Fruit fly (Drosophila melanogaster) whole organism, embryonic: Measurements from ENCODE around the gene CG32686.
A peak's percentile ranks its signal among the peaks of the same experiment; 100 is the strongest.

Source experiments
- Adf1 ChIP-seq: fragments of 200-800 bp; sonication (Bioruptor generic); IDR thresholded peaks from 2 replicates; pipeline ENCODE4 v1.3.6; 2022; ENCODE audit warnings: missing biosample characterization, missing genetic modification characterization
- Atf-2 ChIP-seq: fragments of 200-800 bp; sonication (Bioruptor generic); optimal IDR thresholded peaks from 2 replicates; lab custom pipeline; 2016; ENCODE audit warnings: missing biosample characterization, missing genetic modification characterization
- Atf6 ChIP-seq: fragments of 200-800 bp; sonication (Bioruptor generic); IDR thresholded peaks from 2 replicates; pipeline ENCODE4 v1.3.6; 2022; ENCODE audit warnings: missing biosample characterization, missing genetic modification characterization
- B-H1 ChIP-seq: fragments of 200-800 bp; sonication (Bioruptor generic); IDR thresholded peaks from 3 replicates; pipeline ENCODE4 v1.3.6; 2022; ENCODE audit warnings: missing biosample characterization, missing genetic modification characterization
- Blimp-1 ChIP-seq: fragments of 200-800 bp; sonication (Bioruptor generic); optimal IDR thresholded peaks from 3 replicates; lab custom pipeline; 2018; ENCODE audit warnings: missing biosample characterization, missing genetic modification characterization, mild to moderate bottlenecking, moderate library complexity, missing genetic modification reagents
- CG10366 ChIP-seq: fragments of 200-800 bp; sonication (Bioruptor generic); IDR thresholded peaks from 2 replicates; pipeline ENCODE4 v1.3.6; 2022; ENCODE audit warnings: missing biosample characterization, missing genetic modification characterization
- CG11093 ChIP-seq: fragments of 200-800 bp; sonication (Bioruptor generic); IDR thresholded peaks from 3 replicates; pipeline ENCODE4 v1.3.6; 2022; ENCODE audit warnings: missing biosample characterization, missing genetic modification characterization
- CG1233 ChIP-seq: fragments of 200-800 bp; sonication (Bioruptor generic); optimal IDR thresholded peaks from 4 replicates; lab custom pipeline; 2018; ENCODE audit warnings: missing biosample characterization, mild to moderate bottlenecking, missing genetic modification characterization
- CG14050 ChIP-seq: fragments of 200-800 bp; sonication (Bioruptor generic); IDR thresholded peaks from 3 replicates; pipeline ENCODE4 v1.3.6; 2022; ENCODE audit warnings: missing biosample characterization, missing genetic modification characterization
- CG15011 ChIP-seq: fragments of 200-800 bp; sonication (Bioruptor generic); optimal IDR thresholded peaks from 3 replicates; lab custom pipeline; 2018; ENCODE audit warnings: missing biosample characterization, mild to moderate bottlenecking, missing genetic modification characterization
- CG30431 ChIP-seq: fragments of 200-800 bp; sonication (Bioruptor generic); optimal IDR thresholded peaks from 2 replicates; lab custom pipeline; 2017; ENCODE audit warnings: missing biosample characterization, missing genetic modification characterization
- CG32767 ChIP-seq: fragments of 200-800 bp; sonication (Bioruptor generic); IDR thresholded peaks from 2 replicates; pipeline ENCODE4 v1.3.6; 2022; ENCODE audit warnings: missing biosample characterization, missing genetic modification characterization
- CG3995 ChIP-seq: fragments of 200-800 bp; sonication (Bioruptor generic); optimal IDR thresholded peaks from 3 replicates; lab custom pipeline; 2016; ENCODE audit warnings: missing biosample characterization, missing genetic modification characterization
- CG4730 ChIP-seq: fragments of 200-800 bp; sonication (Bioruptor generic); IDR thresholded peaks from 2 replicates; pipeline ENCODE4 v1.3.6; 2022; ENCODE audit warnings: missing biosample characterization, missing genetic modification characterization
- CG5953 ChIP-seq: fragments of 200-800 bp; sonication (Bioruptor generic); IDR thresholded peaks from 2 replicates; pipeline ENCODE4 v1.3.6; 2022; ENCODE audit warnings: missing biosample characterization, missing genetic modification characterization
- CG6254 ChIP-seq: fragments of 200-800 bp; sonication (Bioruptor generic); optimal IDR thresholded peaks from 3 replicates; lab custom pipeline; 2017; ENCODE audit warnings: mild to moderate bottlenecking, missing biosample characterization, missing genetic modification reagents, missing genetic modification characterization
- CG6683 ChIP-seq: fragments of 200-800 bp; sonication (Bioruptor generic); optimal IDR thresholded peaks from 2 replicates; lab custom pipeline; 2017; ENCODE audit warnings: missing biosample characterization, mild to moderate bottlenecking, missing genetic modification characterization, missing genetic modification reagents
- CG6689 ChIP-seq: fragments of 200-800 bp; sonication (Bioruptor generic); IDR thresholded peaks from 2 replicates; pipeline ENCODE4 v1.3.6; 2022; ENCODE audit warnings: missing biosample characterization, missing genetic modification characterization
- CG6813 ChIP-seq: fragments of 200-800 bp; sonication (Bioruptor generic); optimal IDR thresholded peaks from 2 replicates; lab custom pipeline; 2017; ENCODE audit warnings: missing biosample characterization, missing genetic modification characterization, mild to moderate bottlenecking, moderate library complexity, missing genetic modification reagents
- CG7357 ChIP-seq: fragments of 200-800 bp; sonication (Bioruptor generic); IDR thresholded peaks from 3 replicates; pipeline ENCODE4 v1.3.6; 2022; ENCODE audit warnings: missing biosample characterization, missing genetic modification characterization
- CG7372 ChIP-seq: fragments of 200-800 bp; sonication (Bioruptor generic); IDR thresholded peaks from 2 replicates; pipeline ENCODE4 v1.3.6; 2022; ENCODE audit warnings: missing biosample characterization, missing genetic modification characterization
- CG7928 ChIP-seq: fragments of 200-800 bp; sonication (Bioruptor generic); optimal IDR thresholded peaks from 2 replicates; lab custom pipeline; 2017; ENCODE audit warnings: missing biosample characterization, mild to moderate bottlenecking, missing genetic modification characterization
- CTCF ChIP-seq: fragments of 200-800 bp; sonication (Bioruptor generic); optimal IDR thresholded peaks from 2 replicates; lab custom pipeline; 2017; ENCODE audit warnings: missing biosample characterization, mild to moderate bottlenecking, missing genetic modification characterization, moderate library complexity
- Dref ChIP-seq: fragments of 200-800 bp; sonication (Bioruptor generic); IDR thresholded peaks from 2 replicates; pipeline ENCODE4 v1.3.6; 2022; ENCODE audit warnings: missing biosample characterization, missing genetic modification characterization
- Ets65A ChIP-seq: fragments of 200-800 bp; sonication (Bioruptor generic); peaks from one replicate; lab custom pipeline; 2016; ENCODE audit warnings: missing biosample characterization, missing genetic modification characterization
- GATAe ChIP-seq: fragments of 200-800 bp; sonication (Bioruptor generic); conservative IDR thresholded peaks from 2 replicates; pipeline ENCODE4 v1.3.6; 2022; ENCODE audit warnings: missing biosample characterization, missing genetic modification characterization
- HLH54F ChIP-seq: fragments of 200-800 bp; sonication (Bioruptor generic); optimal IDR thresholded peaks from 3 replicates; lab custom pipeline; 2016; ENCODE audit warnings: missing biosample characterization, missing genetic modification characterization
- Med ChIP-seq: fragments of 200-800 bp; sonication (Bioruptor generic); peaks from one replicate; lab custom pipeline; 2016; ENCODE audit warnings: missing biosample characterization, missing genetic modification characterization, mild to moderate bottlenecking, inconsistent platforms, moderate library complexity
- Oaz ChIP-seq: fragments of 200-800 bp; sonication (Bioruptor generic); IDR thresholded peaks from 2 replicates; pipeline ENCODE4 v1.3.6; 2022; ENCODE audit warnings: missing biosample characterization, missing genetic modification characterization
- Side ChIP-seq: fragments of 200-800 bp; sonication (Bioruptor generic); optimal IDR thresholded peaks from 2 replicates; lab custom pipeline; 2016; ENCODE audit warnings: missing biosample characterization, missing genetic modification characterization
- Sry-δ ChIP-seq: fragments of 200-800 bp; sonication (Bioruptor generic); optimal IDR thresholded peaks from 2 replicates; lab custom pipeline; 2016; ENCODE audit warnings: missing biosample characterization, missing genetic modification characterization
- TFAM ChIP-seq: fragments of 200-800 bp; sonication (Bioruptor generic); optimal IDR thresholded peaks from 2 replicates; lab custom pipeline; 2017; ENCODE audit warnings: missing biosample characterization, missing genetic modification characterization, inconsistent platforms
- cato ChIP-seq: fragments of 200-800 bp; sonication (Bioruptor generic); optimal IDR thresholded peaks from 2 replicates; lab custom pipeline; 2016; ENCODE audit warnings: missing biosample characterization, missing genetic modification characterization, borderline replicate concordance
- crol ChIP-seq: fragments of 200-800 bp; sonication (Bioruptor generic); IDR thresholded peaks from 2 replicates; pipeline ENCODE4 v1.3.6; 2022; ENCODE audit warnings: missing biosample characterization, missing genetic modification characterization
- en ChIP-seq: fragments of 200-800 bp; sonication (Bioruptor generic); optimal IDR thresholded peaks from 2 replicates; lab custom pipeline; 2016; ENCODE audit warnings: missing biosample characterization, missing genetic modification characterization
- eve ChIP-seq, 2 experiments: fragments of >200 bp; optimal IDR thresholded peaks; 2 replicates each; lab custom pipeline; 2017; ENCODE audit warnings: missing biosample characterization in 2 of 2, missing genetic modification characterization in 2 of 2
- fd3F ChIP-seq: fragments of 200-800 bp; sonication (Bioruptor generic); optimal IDR thresholded peaks from 2 replicates; lab custom pipeline; 2018; ENCODE audit warnings: missing biosample characterization, mild to moderate bottlenecking, missing genetic modification characterization, moderate library complexity
- fru ChIP-seq: fragments of >200 bp; optimal IDR thresholded peaks from 2 replicates; lab custom pipeline; 2017
- knrl ChIP-seq: fragments of 200-800 bp; sonication (Bioruptor generic); IDR thresholded peaks from 3 replicates; pipeline ENCODE4 v1.3.6; 2022; ENCODE audit warnings: missing biosample characterization, missing genetic modification characterization; ENCODE audit not compliant: partially characterized antibody
- lab ChIP-seq: fragments of 200-800 bp; sonication (Bioruptor generic); optimal IDR thresholded peaks from 3 replicates; lab custom pipeline; 2017; ENCODE audit warnings: missing biosample characterization, missing genetic modification characterization, mild to moderate bottlenecking, moderate library complexity, missing genetic modification reagents
- lov ChIP-seq, 2 experiments: fragments of 200-800 bp in 1 of 2; fragments of >200 bp in 1 of 2; sonication (Bioruptor generic) in 1 of 2; IDR thresholded peaks in 1 of 2; optimal IDR thresholded peaks in 1 of 2; 2 replicates in 1 of 2; 3 replicates in 1 of 2; pipeline versions ENCODE4 v1.3.6 to Lab custom; 2017 to 2022; ENCODE audit warnings: missing biosample characterization in 1 of 2, missing genetic modification characterization in 1 of 2
- mld ChIP-seq: fragments of 200-800 bp; sonication (Bioruptor generic); IDR thresholded peaks from 3 replicates; pipeline ENCODE4 v1.3.6; 2022; ENCODE audit warnings: missing biosample characterization, missing genetic modification characterization; ENCODE audit not compliant: partially characterized antibody
- odd ChIP-seq: fragments of 200-800 bp; sonication (Bioruptor generic); optimal IDR thresholded peaks from 2 replicates; lab custom pipeline; 2017; ENCODE audit warnings: missing biosample characterization, mild to moderate bottlenecking, missing genetic modification characterization
- pho ChIP-seq: fragments of 200-800 bp; sonication (Bioruptor generic); optimal IDR thresholded peaks from 2 replicates; lab custom pipeline; 2016; ENCODE audit warnings: missing biosample characterization, missing genetic modification characterization
- prd ChIP-seq, 3 experiments: fragments of >200 bp in 2 of 3; fragments of 200-800 bp in 1 of 3; sonication (Bioruptor generic) in 1 of 3; optimal IDR thresholded peaks in 2 of 3; IDR thresholded peaks in 1 of 3; 2 replicates in 2 of 3; 3 replicates in 1 of 3; pipeline versions ENCODE4 v1.3.6 to Lab custom; 2017 to 2022; ENCODE audit warnings: missing biosample characterization in 1 of 3, missing genetic modification characterization in 1 of 3
- ro ChIP-seq: fragments of 200-800 bp; sonication (Bioruptor generic); IDR thresholded peaks from 2 replicates; pipeline ENCODE4 v1.3.6; 2022; ENCODE audit warnings: missing biosample characterization, missing genetic modification characterization
- salm ChIP-seq: fragments of 200-800 bp; sonication (Bioruptor generic); optimal IDR thresholded peaks from 2 replicates; lab custom pipeline; 2018; ENCODE audit warnings: missing biosample characterization, mild to moderate bottlenecking, missing genetic modification characterization
- ssp ChIP-seq: fragments of 200-800 bp; sonication (Bioruptor generic); IDR thresholded peaks from 2 replicates; pipeline ENCODE4 v1.3.6; 2022; ENCODE audit warnings: missing biosample characterization, missing genetic modification characterization
- tll ChIP-seq, 2 experiments: fragments of 200-800 bp in 1 of 2; fragments of >200 bp in 1 of 2; sonication (Bioruptor generic) in 1 of 2; optimal IDR thresholded peaks; 2 replicates each; lab custom pipeline; 2017 to 2019; ENCODE audit warnings: missing biosample characterization in 2 of 2, missing genetic modification characterization in 2 of 2, mild to moderate bottlenecking in 1 of 2, moderate library complexity in 1 of 2
- tx ChIP-seq: fragments of 200-800 bp; sonication (Bioruptor generic); optimal IDR thresholded peaks from 2 replicates; lab custom pipeline; 2016; ENCODE audit warnings: missing biosample characterization, missing genetic modification characterization
- usp ChIP-seq: fragments of >200 bp; optimal IDR thresholded peaks from 2 replicates; lab custom pipeline; 2017; ENCODE audit warnings: missing biosample characterization, missing genetic modification characterization

Gene CG32686

DNA sequence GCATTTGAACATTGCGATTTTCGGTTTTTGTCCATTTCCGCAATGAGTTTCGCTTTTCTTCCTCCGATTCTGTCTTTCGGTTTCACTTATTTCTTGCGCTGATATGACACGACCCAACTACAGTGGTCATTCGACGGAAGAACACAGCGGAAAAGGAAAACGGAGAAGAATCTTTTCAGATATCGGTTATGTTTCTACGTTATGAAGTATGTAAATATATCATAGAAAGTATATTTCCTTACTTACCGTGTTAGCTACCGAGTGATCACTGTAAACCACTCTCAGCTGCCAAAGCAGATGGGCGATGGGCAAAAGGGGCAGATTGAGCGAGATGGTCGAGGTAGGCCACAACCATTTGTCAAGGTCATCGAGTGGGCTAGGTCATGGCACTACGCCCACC, 12.6 kb upstream of the CG32686 start (continued):
- TF ChIP-seq tx (GFP tag; lab: Kevin White, UChicago) (peak; percentile 34), CG5953 (GFP tag; lab: Robert Waterston, UW) (0 out of 2 replicates have a peak, but pooled peaks have one; percentile 36), CG6254 (no peak), CG6689 (GFP tag; lab: Robert Waterston, UW) (0 out of 2 replicates have a peak, but pooled peaks have one; percentile 23), CG6683 (GFP tag; lab: Kevin White, UChicago) (no peak), pho (peak; percentile 34), Sry-δ (GFP tag; lab: Kevin White, UChicago) (no peak), crol (GFP tag; lab: Robert Waterston, UW) (no peak), CG6813 (GFP tag; lab: Kevin White, UChicago) (no peak), lab (GFP tag; lab: Kevin White, UChicago) (peak; percentile 60), HLH54F (peak; percentile 30), Side (GFP tag; lab: Kevin White, UChicago) (peak; percentile 5), Adf1 (GFP tag; lab: Robert Waterston, UW) (0 out of 2 replicates have a peak, but pooled peaks have one; percentile 6), CG7372 (0 out of 2 replicates have a peak, but pooled peaks have one; percentile 27), odd (no peak), cato (no peak), CG3995 (GFP tag; lab: Kevin White, UChicago) (no peak), prd (optimal IDR thresholded peaks at IDR 0.05; lab: Kevin White, UChicago) (no peak), prd (GFP tag; IDR thresholded peaks at IDR 0.05; lab: Robert Waterston, UW) (peak; percentile 62; the same call in 1 of the 3 replicates), tll (GFP tag; optimal IDR thresholded peaks at IDR 0.05; lab: Kevin White, UChicago) (no peak), CG10366 (GFP tag; lab: Robert Waterston, UW) (peak; percentile 35), knrl (GFP tag; lab: Robert Waterston, UW) (no peak), usp (no peak), CG7357 (GFP tag; lab: Robert Waterston, UW) (peak; percentile 55; the same call in 1 of the 3 replicates), en (GFP tag; lab: Kevin White, UChicago) (no peak), Blimp-1 (peak; percentile 19), Ets65A (GFP tag; lab: Kevin White, UChicago) (peak; percentile 94), Med (peak; percentile 93), CG30431 (GFP tag; lab: Kevin White, UChicago) (no peak), CG7928 (no peak), mld (GFP tag; lab: Robert Waterston, UW) (no peak), Atf-2 (GFP tag; lab: Kevin White, UChicago) (no peak), CG15011 (GFP tag; lab: Kevin White, UChicago) (no peak), B-H1 (GFP tag; lab: Robert Waterston, UW) (no peak), CG32767 (no peak), ro (GFP tag; lab: Robert Waterston, UW) (no peak), eve (GFP tag; optimal IDR thresholded peaks at IDR 0.05; lab: Kevin White, UChicago) (no peak), GATAe (GFP tag; lab: Robert Waterston, UW) (no peak), CG11093 (0 out of 3 replicates have a peak, but pooled peaks have one; percentile 40), CG4730 (0 out of 2 replicates have a peak, but pooled peaks have one; percentile 14), CTCF (GFP tag; lab: Kevin White, UChicago) (no peak), ssp (GFP tag; lab: Robert Waterston, UW) (peak; percentile 31; the same call in 1 of the 2 replicates), lov (optimal IDR thresholded peaks at IDR 0.05; lab: Kevin White, UChicago) (no peak), lov (GFP tag; IDR thresholded peaks at IDR 0.05; lab: Robert Waterston, UW) (no peak), fru (lab: Kevin White, UChicago) (no peak), Atf6 (GFP tag; lab: Robert Waterston, UW) (peak; percentile 51; the same call in 1 of the 2 replicates), fd3F (GFP tag; lab: Kevin White, UChicago) (peak; percentile 37), TFAM (GFP tag; lab: Kevin White, UChicago) (no peak), Dref (GFP tag; lab: Robert Waterston, UW) (no peak), CG1233 (GFP tag; lab: Kevin White, UChicago) (no peak), Oaz (GFP tag; lab: Robert Waterston, UW) (no peak), CG14050 (GFP tag; lab: Robert Waterston, UW) (peak; percentile 21; the same call in 1 of the 3 replicates), salm (tag; lab: Kevin White, UChicago) (no peak)
